Worm (Caenorhabditis elegans) whole organism, young adult: Measurements from ENCODE around the gene glrx-5.
A peak's percentile ranks its signal among the peaks of the same experiment; 100 is the strongest.

Source experiments
- B0019.2 ChIP-seq: fragments of 200-800 bp; sonication (Bioruptor generic); conservative IDR thresholded peaks from 2 replicates; pipeline ENCODE4 v1.3.6; 2022; ENCODE audit warnings: missing genetic modification reagents, missing genetic modification characterization, missing compliant biosample characterization
- B0336.3 ChIP-seq: fragments of 200-800 bp; sonication (Bioruptor generic); IDR thresholded peaks from 2 replicates; pipeline ENCODE4 v1.3.6; 2022; ENCODE audit warnings: missing genetic modification characterization, missing compliant biosample characterization
- C17E4.6 ChIP-seq: fragments of 200-800 bp; sonication (Bioruptor generic); IDR thresholded peaks from 2 replicates; pipeline ENCODE4 v1.3.6; 2022; ENCODE audit warnings: missing genetic modification reagents, missing genetic modification characterization, missing compliant biosample characterization
- T26A5.8 ChIP-seq: sonication (generic microtip); optimal IDR thresholded peaks from 2 replicates; lab custom pipeline; 2016; ENCODE audit warnings: missing genetic modification characterization, missing compliant biosample characterization
- Y95B8A.8 ChIP-seq: fragments of 200-800 bp; sonication (Bioruptor generic); IDR thresholded peaks from 2 replicates; pipeline ENCODE4 v1.3.6; 2022; ENCODE audit warnings: missing genetic modification reagents, missing genetic modification characterization, missing compliant biosample characterization
- ama-1 ChIP-seq, 3 experiments: fragments of 150-350 bp in 1 of 3; sonication (generic microtip) in 2 of 3; optimal IDR thresholded peaks; 2 replicates each; lab custom pipeline; 2014 to 2018; ENCODE audit warnings: missing biosample characterization in 2 of 3, missing genetic modification characterization in 2 of 3, missing genetic modification reagents in 2 of 3
- attf-6 ChIP-seq: fragments of 200-800 bp; sonication (Bioruptor generic); IDR thresholded peaks from 2 replicates; pipeline ENCODE4 v1.3.6; 2022; ENCODE audit warnings: missing genetic modification reagents, missing genetic modification characterization, missing compliant biosample characterization
- cebp-1 ChIP-seq, 2 experiments: fragments of 200-800 bp in 1 of 2; sonication (Bioruptor generic) in 1 of 2; sonication (generic microtip) in 1 of 2; IDR thresholded peaks in 1 of 2; optimal IDR thresholded peaks in 1 of 2; 2 replicates each; pipeline versions ENCODE4 v1.3.6 to Lab custom; 2017 to 2022; ENCODE audit warnings: missing compliant biosample characterization in 2 of 2, missing genetic modification characterization in 2 of 2, mild to moderate bottlenecking in 1 of 2, missing genetic modification reagents in 1 of 2, moderate library complexity in 1 of 2
- ceh-27 ChIP-seq: fragments of 200-800 bp; sonication (Bioruptor generic); optimal IDR thresholded peaks from 2 replicates; lab custom pipeline; 2018; ENCODE audit warnings: mild to moderate bottlenecking, missing genetic modification characterization, moderate library complexity, missing compliant biosample characterization
- dpff-1 ChIP-seq: sonication (generic microtip); optimal IDR thresholded peaks from 2 replicates; lab custom pipeline; 2017; ENCODE audit warnings: mild to moderate bottlenecking, missing genetic modification characterization, missing compliant biosample characterization
- egrh-3 ChIP-seq: fragments of 200-800 bp; sonication (Bioruptor generic); IDR thresholded peaks from 2 replicates; pipeline ENCODE4 v1.3.6; 2022; ENCODE audit warnings: missing genetic modification reagents, missing genetic modification characterization, missing compliant biosample characterization
- ekl-4 ChIP-seq: fragments of 200-800 bp; sonication (Bioruptor generic); IDR thresholded peaks from 2 replicates; pipeline ENCODE4 v1.3.6; 2022; ENCODE audit warnings: missing genetic modification reagents, missing genetic modification characterization, missing compliant biosample characterization
- fkh-3 ChIP-seq: sonication (generic microtip); optimal IDR thresholded peaks from 2 replicates; lab custom pipeline; 2016; ENCODE audit warnings: mild to moderate bottlenecking, missing genetic modification characterization, missing compliant biosample characterization
- gei-17 ChIP-seq: fragments of 200-800 bp; sonication (Bioruptor generic); optimal IDR thresholded peaks from 2 replicates; lab custom pipeline; 2018; ENCODE audit warnings: mild to moderate bottlenecking, missing genetic modification characterization, missing compliant biosample characterization
- hmg-1.2 ChIP-seq: fragments of 200-800 bp; sonication (Bioruptor generic); IDR thresholded peaks from 2 replicates; pipeline ENCODE4 v1.3.6; 2022; ENCODE audit warnings: missing genetic modification reagents, missing genetic modification characterization, missing compliant biosample characterization
- hmg-20 ChIP-seq: fragments of 200-800 bp; sonication (Bioruptor generic); IDR thresholded peaks from 2 replicates; pipeline ENCODE4 v1.3.6; 2022; ENCODE audit warnings: missing genetic modification reagents, missing genetic modification characterization, missing compliant biosample characterization
- lag-1 ChIP-seq: fragments of 200-800 bp; sonication (Bioruptor generic); IDR thresholded peaks from 2 replicates; pipeline ENCODE4 v1.3.6; 2022; ENCODE audit warnings: missing genetic modification reagents, missing genetic modification characterization, missing compliant biosample characterization
- lin-54 ChIP-seq: fragments of 200-800 bp; sonication (Bioruptor generic); optimal IDR thresholded peaks from 2 replicates; lab custom pipeline; 2018; ENCODE audit warnings: mild to moderate bottlenecking, missing genetic modification characterization, missing compliant biosample characterization
- madf-3 ChIP-seq: fragments of 200-800 bp; sonication (Bioruptor generic); IDR thresholded peaks from 2 replicates; pipeline ENCODE4 v1.3.6; 2022; ENCODE audit warnings: missing genetic modification reagents, missing genetic modification characterization, missing compliant biosample characterization
- madf-8 ChIP-seq: fragments of 200-800 bp; sonication (Bioruptor generic); conservative IDR thresholded peaks from 2 replicates; pipeline ENCODE4 v1.3.6; 2022; ENCODE audit warnings: missing genetic modification reagents, missing genetic modification characterization, missing compliant biosample characterization
- mxl-1 ChIP-seq: sonication (generic microtip); optimal IDR thresholded peaks from 2 replicates; lab custom pipeline; 2016; ENCODE audit warnings: missing genetic modification characterization, missing compliant biosample characterization
- nfya-1 ChIP-seq: sonication (generic microtip); optimal IDR thresholded peaks from 2 replicates; lab custom pipeline; 2017; ENCODE audit warnings: antibody characterized with exemption, missing compliant biosample characterization, missing genetic modification characterization, borderline replicate concordance; ENCODE audit not compliant: insufficient read depth
- nfyb-1 ChIP-seq: fragments of 200-800 bp; sonication (Bioruptor generic); IDR thresholded peaks from 2 replicates; pipeline ENCODE4 v1.3.6; 2022; ENCODE audit warnings: missing genetic modification reagents, missing genetic modification characterization, missing compliant biosample characterization
- nhr-27 ChIP-seq: fragments of 200-800 bp; sonication (Bioruptor generic); optimal IDR thresholded peaks from 2 replicates; lab custom pipeline; 2018; ENCODE audit warnings: mild to moderate bottlenecking, missing genetic modification characterization, moderate library complexity, missing compliant biosample characterization
- snpc-1.1 ChIP-seq: sonication (generic microtip); optimal IDR thresholded peaks from 2 replicates; lab custom pipeline; 2017; ENCODE audit warnings: missing genetic modification characterization, mild to moderate bottlenecking, missing compliant biosample characterization, antibody characterized with exemption, moderate library complexity, missing genotype, missing genetic modification reagents; ENCODE audit not compliant: insufficient read depth
- sptf-2 ChIP-seq: fragments of 200-800 bp; sonication (Bioruptor generic); optimal IDR thresholded peaks from 2 replicates; lab custom pipeline; 2018; ENCODE audit warnings: mild to moderate bottlenecking, missing genetic modification characterization, missing compliant biosample characterization
- tbx-9 ChIP-seq: sonication (generic microtip); optimal IDR thresholded peaks from 2 replicates; lab custom pipeline; 2016; ENCODE audit warnings: borderline replicate concordance, missing genetic modification characterization, inconsistent platforms, missing compliant biosample characterization
- tlf-1 ChIP-seq: fragments of 200-800 bp; sonication (Bioruptor generic); optimal IDR thresholded peaks from 2 replicates; lab custom pipeline; 2018; ENCODE audit warnings: mild to moderate bottlenecking, missing genetic modification characterization, missing compliant biosample characterization
- ztf-25 ChIP-seq: fragments of 200-800 bp; sonication (Bioruptor generic); IDR thresholded peaks from 2 replicates; pipeline ENCODE4 v1.3.6; 2022; ENCODE audit warnings: missing genetic modification reagents, missing genetic modification characterization, missing compliant biosample characterization
- ztf-28 ChIP-seq: fragments of 200-800 bp; sonication (Bioruptor generic); IDR thresholded peaks from 2 replicates; pipeline ENCODE4 v1.3.6; 2022; ENCODE audit warnings: missing genetic modification reagents, missing genetic modification characterization, missing compliant biosample characterization

glrx-5 gene

DNA sequence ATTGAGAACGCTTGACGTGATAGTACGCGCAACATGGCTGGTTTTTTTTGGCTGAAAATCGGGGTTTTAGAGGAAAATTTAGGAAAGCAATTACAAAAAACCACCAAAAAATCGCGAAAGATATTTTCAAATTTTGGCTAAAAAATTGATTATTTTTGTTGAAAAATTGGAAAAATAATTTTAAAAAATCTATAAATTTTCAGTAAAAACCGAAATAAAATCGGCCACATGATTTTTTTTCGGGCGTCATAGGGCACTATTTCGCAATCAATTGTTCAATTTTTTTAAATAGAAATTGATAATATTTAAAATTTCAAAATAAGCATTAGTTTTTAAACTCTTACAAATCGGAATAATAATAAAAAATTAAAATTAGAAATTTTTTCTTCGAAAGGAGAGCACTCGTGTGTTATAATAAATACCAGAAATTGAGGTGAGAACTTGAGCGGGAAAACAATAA, at the start of gene glrx-5:
Gene glrx-5, minus strand, starts transcription at position 51 of the 460 bp plus-strand sequence.
- TF ChIP-seq mxl-1 (tag; lab: Kevin White, UChicago) (no peak), dpff-1 (no peak), cebp-1 (GFP tag; IDR thresholded peaks at IDR 0.05; lab: Robert Waterston, UW) (peak; percentile 72), cebp-1 (tag; optimal IDR thresholded peaks at IDR 0.05; lab: Kevin White, UChicago) (peak; percentile 94)

DNA sequence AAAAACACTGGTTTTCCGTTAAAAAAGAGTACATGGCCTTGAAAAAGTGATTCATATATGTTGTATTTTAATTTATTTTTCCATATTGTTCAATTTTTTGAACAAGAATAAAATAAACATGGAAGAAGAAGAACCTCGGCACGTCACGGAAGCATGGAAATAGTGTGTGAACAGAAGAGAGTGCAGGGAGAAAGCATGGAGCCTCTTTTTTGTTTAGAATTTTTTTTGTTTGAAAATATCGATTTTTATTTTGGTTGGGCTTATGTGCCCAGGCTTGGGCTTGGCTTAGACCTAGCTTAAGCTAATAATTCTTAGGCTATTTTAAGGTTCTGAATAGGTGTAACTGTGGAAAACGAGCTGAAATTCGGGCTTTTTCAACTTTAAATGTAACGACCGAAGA, 48.1 kb upstream of the glrx-5 start, which contains the start of gene tat-1:
Gene tat-1, minus strand, starts transcription at position 11 of the 400 bp plus-strand sequence.
- TF ChIP-seq ceh-27 (GFP tag; lab: Kevin White, UChicago) = no peak
- TF ChIP-seq fkh-3 (tag; lab: Kevin White, UChicago) = no peak
- peak; percentile 58; the same call in 1 of the 2 replicates for TF ChIP-seq hmg-1.2
- TF ChIP-seq Y95B8A.8 (GFP tag; lab: Robert Waterston, UW) = no peak

DNA sequence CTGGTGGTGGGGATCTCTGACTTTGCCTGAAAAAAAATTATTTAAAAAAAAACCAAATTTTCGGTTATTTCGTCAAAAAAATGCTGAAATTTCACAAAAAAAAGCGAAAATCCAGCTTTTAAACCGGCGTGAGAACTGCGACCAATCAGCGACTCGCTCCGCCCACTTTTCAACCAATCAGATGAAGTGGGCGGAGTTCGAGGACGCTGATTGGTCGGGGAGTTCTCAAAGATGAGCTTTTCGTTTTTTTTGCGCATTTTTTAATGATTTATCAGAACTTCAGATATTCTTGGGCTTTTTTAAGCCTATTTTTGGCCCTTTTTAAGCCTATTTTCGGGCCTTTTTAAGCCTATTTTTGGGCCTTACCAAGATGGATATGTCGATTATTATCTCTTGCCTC, 46.6 kb upstream of the glrx-5 start:
- peak; percentile 60; the same call in 1 of the 2 replicates for TF ChIP-seq nfyb-1 (GFP tag; lab: Robert Waterston, UW)
- TF ChIP-seq ztf-28 (GFP tag; lab: Robert Waterston, UW) = no peak
- TF ChIP-seq, all 124 proteins: peak for 1

DNA sequence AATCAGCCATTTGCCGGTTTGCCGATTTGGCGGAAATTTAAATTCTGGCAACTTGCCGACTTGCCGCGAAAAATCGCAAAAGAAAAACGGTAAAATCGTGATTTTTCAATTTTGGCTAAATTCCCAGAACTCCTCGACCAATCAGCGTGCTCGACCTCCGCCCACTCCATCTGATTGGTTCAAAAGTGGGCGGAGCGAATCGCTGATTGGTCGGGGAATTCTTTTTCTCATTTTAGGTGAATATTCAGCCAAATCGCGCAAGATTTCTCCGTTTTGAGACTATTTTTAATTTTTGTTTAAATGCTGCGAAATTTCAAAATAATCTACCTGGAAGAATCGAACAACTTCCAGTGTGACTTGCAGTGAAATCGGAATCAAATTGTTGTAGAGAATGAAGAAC, 40.9 kb upstream of the glrx-5 start:
- no peak for TF ChIP-seq T26A5.8 (tag; lab: Kevin White, UChicago)
- TF ChIP-seq tbx-9 (tag; lab: Kevin White, UChicago) = no peak
- no peak for TF ChIP-seq ekl-4 (GFP tag; lab: Robert Waterston, UW)
- TF ChIP-seq B0019.2 (GFP tag; lab: Robert Waterston, UW) = no peak
- no peak for TF ChIP-seq madf-3 (GFP tag; lab: Robert Waterston, UW)
- no peak for TF ChIP-seq snpc-1.1 (tag; lab: Kevin White, UChicago)
- no peak for TF ChIP-seq C17E4.6 (GFP tag; lab: Robert Waterston, UW)
- TF ChIP-seq, all 124 proteins: peak for 0

DNA sequence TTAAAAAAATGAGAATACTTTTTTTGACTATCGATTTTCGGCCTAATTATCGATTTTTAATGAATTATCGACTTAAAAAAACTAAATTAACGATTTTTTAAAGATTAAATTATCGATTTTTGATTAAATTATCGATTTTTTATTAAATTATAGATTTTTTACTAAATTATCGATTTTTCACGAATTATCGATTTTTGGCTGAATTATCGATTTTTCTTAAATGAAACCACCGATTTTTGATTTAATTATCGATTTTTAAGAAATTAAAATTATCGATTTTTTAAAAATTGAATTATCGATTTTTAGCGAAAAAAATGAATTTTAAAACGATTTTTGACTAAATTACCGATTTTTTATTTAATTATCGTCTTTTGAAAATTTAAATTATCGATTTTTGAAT, 38.0 kb upstream of the glrx-5 start:
- TF ChIP-seq tlf-1 (GFP tag; lab: Kevin White, UChicago) (no peak), ama-1 (optimal IDR thresholded peaks at IDR 0.05; lab: Kevin White, UChicago) (no peak), ama-1 (GFP tag; optimal IDR thresholded peaks at IDR 0.05; lab: Kevin White, UChicago) (no peak), ceh-27 (GFP tag; lab: Kevin White, UChicago) (no peak), lin-54 (no peak), egrh-3 (GFP tag; lab: Robert Waterston, UW) (no peak), ztf-25 (GFP tag; lab: Robert Waterston, UW) (no peak), ztf-28 (GFP tag; lab: Robert Waterston, UW) (no peak), nfya-1 (tag; lab: Kevin White, UChicago) (no peak), hmg-20 (GFP tag; lab: Robert Waterston, UW) (no peak), nhr-27 (no peak), madf-8 (GFP tag; lab: Robert Waterston, UW) (no peak), sptf-2 (GFP tag; lab: Kevin White, UChicago) (no peak), gei-17 (no peak), attf-6 (GFP tag; lab: Robert Waterston, UW) (no peak), B0336.3 (GFP tag; lab: Robert Waterston, UW) (no peak), lag-1 (GFP tag; lab: Robert Waterston, UW) (no peak), nfyb-1 (GFP tag; lab: Robert Waterston, UW) (no peak)
